Fruit fly (Drosophila melanogaster) Kc167 (cell line): ENCODE results near the gene CG15043.

Source experiments
- Myc ChIP-seq: fragments of >200 bp; optimal IDR thresholded peaks from 2 replicates; lab custom pipeline; 2017; ENCODE audit warnings: missing external identifiers
- Sin3A ChIP-seq: fragments of >200 bp; optimal IDR thresholded peaks from 2 replicates; lab custom pipeline; 2018; ENCODE audit warnings: missing external identifiers
- h ChIP-seq: fragments of >200 bp; optimal IDR thresholded peaks from 3 replicates; lab custom pipeline; 2018; ENCODE audit warnings: missing external identifiers
- insv ChIP-seq: fragments of >200 bp; optimal IDR thresholded peaks from 3 replicates; lab custom pipeline; 2018; ENCODE audit warnings: missing external identifiers
- psq ChIP-seq: fragments of >200 bp; optimal IDR thresholded peaks from 2 replicates; lab custom pipeline; 2017; ENCODE audit warnings: missing external identifiers
- ttk ChIP-seq: sonication (Bioruptor generic); optimal IDR thresholded peaks from 2 replicates; lab custom pipeline; 2017; ENCODE audit warnings: missing external identifiers

CG15043 gene

dm6 chrX:18522395-18523104 is 28.6 kb upstream of the CG15043 start, which contains the start of gene CG6481:
TSS of gene CG6481 (minus strand) at chrX:18522445.
- TF ChIP-seq h (lab: Kevin White, UChicago) (no peak), insv (no peak), ttk (lab: Kevin White, UChicago) (no peak), Myc (lab: Kevin White, UChicago) (no peak), psq (lab: Kevin White, UChicago) (no peak), Sin3A (lab: Kevin White, UChicago) (no peak)

DNA sequence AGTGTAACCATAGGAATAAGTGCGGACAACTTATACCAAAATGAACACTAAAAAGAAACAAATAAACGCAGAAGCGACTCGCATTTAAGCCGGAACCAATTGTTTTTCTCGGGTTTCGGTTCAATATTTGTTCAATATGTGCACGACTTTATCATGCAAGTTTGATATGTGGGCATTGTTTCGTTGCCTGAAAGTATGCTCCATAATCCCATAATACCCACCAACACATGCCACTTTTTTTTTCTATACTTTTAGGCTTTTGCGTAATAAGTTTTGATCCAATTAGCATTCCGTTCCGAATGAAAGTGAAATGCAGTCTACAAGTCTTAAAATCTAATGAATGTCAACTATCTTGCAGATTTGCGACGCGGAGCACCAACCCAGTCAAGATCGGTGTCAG is 26.4 kb upstream of the CG15043 start:
- TF ChIP-seq insv (no peak), psq (lab: Kevin White, UChicago) (no peak), Sin3A (lab: Kevin White, UChicago) (no peak), h (lab: Kevin White, UChicago) (no peak), Myc (lab: Kevin White, UChicago) (no peak), ttk (lab: Kevin White, UChicago) (no peak)

- no peak for TF ChIP-seq Sin3A (lab: Kevin White, UChicago)
- no peak for TF ChIP-seq Myc (lab: Kevin White, UChicago)
- no peak for TF ChIP-seq psq (lab: Kevin White, UChicago)
Measured at dm6 chrX:18517415-18517814, 23.4 kb upstream of the CG15043 start.

dm6 chrX:18515988-18516541 is 22.1 kb upstream of the CG15043 start:
- TF ChIP-seq ttk (lab: Kevin White, UChicago) = no peak

- no peak for TF ChIP-seq ttk (lab: Kevin White, UChicago)
Measured at dm6 chrX:18515205-18515921, 21.4 kb upstream of the CG15043 start, which contains the start of the genes Bx and HisRS. TSS of gene Bx (plus strand) at chrX:18515428. TSS of gene HisRS (plus strand) at chrX:18515428.

DNA sequence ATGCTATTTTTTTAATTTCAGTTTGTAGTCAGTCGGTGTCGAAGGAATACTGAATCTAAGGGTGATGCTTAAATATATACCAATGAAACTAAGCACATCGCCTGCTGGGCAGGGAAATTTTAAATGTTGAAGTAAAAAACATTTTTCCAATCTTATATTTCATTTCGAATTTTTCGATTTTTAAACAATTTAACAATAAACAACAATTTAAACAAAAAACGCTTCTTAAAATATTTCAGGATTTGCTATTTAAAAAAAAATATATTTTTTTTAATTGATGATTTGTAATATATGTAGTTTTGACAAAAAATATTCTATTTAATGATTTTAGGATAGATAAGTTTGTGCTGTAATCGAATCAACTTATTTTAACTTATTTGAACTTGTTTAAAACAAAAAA is 20.8 kb upstream of the CG15043 start, which contains the start of gene CG6470:
TSS of gene CG6470 (minus strand) at position 101 of the 400 bp plus-strand sequence.
- TF ChIP-seq h (lab: Kevin White, UChicago) (no peak), psq (lab: Kevin White, UChicago) (no peak), insv (no peak)

DNA sequence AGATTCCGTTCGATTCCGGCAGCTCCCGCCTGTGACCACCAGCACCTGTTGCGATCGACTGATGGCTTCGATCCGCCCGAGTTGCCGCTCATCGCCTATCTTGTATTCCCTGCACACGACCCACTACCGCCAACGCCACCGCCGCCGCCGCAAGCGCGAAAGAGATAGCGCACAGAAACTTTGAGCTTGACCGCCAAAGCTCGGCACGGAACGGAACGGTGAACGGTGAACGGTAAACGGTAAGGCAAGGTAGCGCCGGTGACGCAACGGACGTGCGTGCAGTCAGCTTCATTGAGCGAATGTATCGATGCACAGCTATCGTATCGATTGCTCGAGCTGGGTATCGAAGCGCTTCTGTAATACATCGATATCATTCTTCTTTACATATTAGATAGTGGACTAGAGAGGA is 18.3 kb upstream of the CG15043 start, which contains the start of gene Ggt-1:
TSS of gene Ggt-1 (minus strand) at position 251 of the 409 bp plus-strand sequence.
- no peak for TF ChIP-seq Myc (lab: Kevin White, UChicago)

DNA sequence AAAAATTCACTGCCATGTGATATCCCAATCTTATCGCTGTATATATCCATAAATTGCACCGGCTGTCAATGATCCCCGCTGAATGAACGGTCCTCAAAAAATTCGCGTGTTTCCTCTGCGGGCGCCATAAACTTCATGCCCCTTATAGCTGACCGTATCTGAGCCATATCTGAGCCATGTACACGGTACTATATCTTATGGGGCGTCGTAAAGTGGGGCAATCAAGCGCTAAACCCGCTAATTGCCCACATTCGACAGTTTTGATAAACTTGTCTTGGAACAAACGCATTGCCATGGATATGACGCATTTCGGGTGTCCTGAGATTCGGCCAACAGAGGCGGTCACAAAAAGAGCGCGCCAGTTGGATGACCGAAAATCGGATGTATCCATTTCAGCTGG is 16.9 kb upstream of the CG15043 start:
- TF ChIP-seq h (lab: Kevin White, UChicago) = no peak
- no peak for TF ChIP-seq Sin3A (lab: Kevin White, UChicago)
- no peak for TF ChIP-seq insv
- TF ChIP-seq psq (lab: Kevin White, UChicago) = no peak
- TF ChIP-seq Myc (lab: Kevin White, UChicago) = no peak
- no peak for TF ChIP-seq ttk (lab: Kevin White, UChicago)

DNA sequence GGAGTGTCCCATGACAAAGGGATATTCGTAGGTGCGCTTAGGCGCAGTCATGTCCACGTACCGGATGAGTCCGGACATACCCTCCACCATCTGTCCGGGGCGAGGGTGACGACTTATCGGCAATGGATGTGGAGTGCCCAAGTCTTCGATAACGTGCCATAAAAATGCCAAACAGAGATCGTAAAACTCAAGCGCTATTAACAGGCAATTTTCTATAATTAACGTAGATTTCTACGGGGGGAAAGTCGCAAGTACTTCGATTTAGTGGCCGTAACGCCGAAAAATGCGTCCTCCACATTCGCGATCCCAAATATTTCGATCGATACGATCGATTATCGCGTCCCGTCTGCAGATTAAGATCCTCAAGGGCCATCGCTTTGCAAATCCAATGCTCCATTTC is 15.5 kb upstream of the CG15043 start:
- TF ChIP-seq ttk (lab: Kevin White, UChicago) (no peak), psq (lab: Kevin White, UChicago) (no peak), h (lab: Kevin White, UChicago) (no peak), Myc (lab: Kevin White, UChicago) (no peak), insv (no peak), Sin3A (lab: Kevin White, UChicago) (no peak)

DNA sequence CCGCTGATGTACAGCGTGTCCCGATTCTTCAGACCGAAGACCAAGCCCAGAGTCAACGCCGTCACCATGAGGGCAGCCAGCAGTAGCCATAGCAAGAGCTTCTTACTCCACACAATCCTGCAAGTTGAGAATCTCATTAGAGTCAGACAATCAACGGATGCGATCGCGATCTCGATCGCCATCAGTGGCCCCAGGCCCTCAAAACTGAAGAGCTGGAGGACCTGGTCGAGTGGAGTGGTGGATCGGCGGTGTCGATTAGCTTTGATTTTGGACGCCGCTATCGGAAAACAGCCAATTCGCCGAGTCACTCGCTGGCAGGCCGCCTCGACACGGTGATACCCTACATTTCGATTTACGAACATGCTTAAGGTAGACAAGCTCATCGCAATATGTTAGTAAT is 14.6 kb upstream of the CG15043 start:
- TF ChIP-seq Myc (lab: Kevin White, UChicago) (no peak), ttk (lab: Kevin White, UChicago) (no peak), psq (lab: Kevin White, UChicago) (no peak), Sin3A (lab: Kevin White, UChicago) (no peak)

- no peak for TF ChIP-seq Myc (lab: Kevin White, UChicago)
- TF ChIP-seq Sin3A (lab: Kevin White, UChicago) = no peak
- no peak for TF ChIP-seq h (lab: Kevin White, UChicago)
- no peak for TF ChIP-seq psq (lab: Kevin White, UChicago)
- TF ChIP-seq ttk (lab: Kevin White, UChicago) = no peak
- no peak for TF ChIP-seq insv
Measured at dm6 chrX:18506639-18507528, 12.9 kb upstream of the CG15043 start.
